Worm (Caenorhabditis elegans) whole organism, mixed stage, embryonic: ENCODE data around the gene stg-1.

ENCODE experiments used
- blmp-1 ChIP-seq: fragments of 150-350 bp; optimal IDR thresholded peaks from 2 replicates; lab custom pipeline; 2014; ENCODE audit warnings: missing biosample characterization, missing genetic modification characterization
- elt-1 ChIP-seq: sonication (generic microtip); optimal IDR thresholded peaks from 2 replicates; lab custom pipeline; 2017; ENCODE audit warnings: missing genetic modification characterization, mild to moderate bottlenecking, missing compliant biosample characterization, antibody characterized with exemption, moderate library complexity, borderline replicate concordance; ENCODE audit not compliant: insufficient read depth
- elt-3 ChIP-seq: fragments of 150-350 bp; optimal IDR thresholded peaks from 2 replicates; lab custom pipeline; 2014; ENCODE audit warnings: missing biosample characterization, missing genetic modification characterization
- ham-2 ChIP-seq: fragments of 200-800 bp; sonication (Bioruptor generic); optimal IDR thresholded peaks from 2 replicates; lab custom pipeline; 2018; ENCODE audit warnings: mild to moderate bottlenecking, missing genetic modification characterization, missing compliant biosample characterization
- lin-13 ChIP-seq: fragments of 150-350 bp; optimal IDR thresholded peaks from 2 replicates; lab custom pipeline; 2014; ENCODE audit warnings: missing biosample characterization, missing genetic modification characterization
- mab-5 ChIP-seq: fragments of 150-350 bp; optimal IDR thresholded peaks from 2 replicates; lab custom pipeline; 2014; ENCODE audit warnings: missing biosample characterization, missing genetic modification characterization
- mls-2 ChIP-seq: sonication (generic microtip); optimal IDR thresholded peaks from 2 replicates; lab custom pipeline; 2016; ENCODE audit warnings: mild to moderate bottlenecking, missing genetic modification characterization, moderate library complexity, missing compliant biosample characterization
- nhr-12 ChIP-seq: fragments of 150-350 bp; optimal IDR thresholded peaks from 2 replicates; lab custom pipeline; 2014; ENCODE audit warnings: missing biosample characterization, missing genetic modification characterization
- nhr-237 ChIP-seq: fragments of 150-350 bp; optimal IDR thresholded peaks from 2 replicates; lab custom pipeline; 2014; ENCODE audit warnings: missing biosample characterization, missing genetic modification characterization
- nhr-28 ChIP-seq: fragments of 150-350 bp; optimal IDR thresholded peaks from 2 replicates; lab custom pipeline; 2014; ENCODE audit warnings: missing biosample characterization, missing genetic modification characterization
- nhr-76 ChIP-seq: sonication (generic microtip); optimal IDR thresholded peaks from 2 replicates; lab custom pipeline; 2017; ENCODE audit warnings: missing biosample characterization, missing genetic modification characterization
- snpc-4 ChIP-seq: fragments of 150-350 bp; optimal IDR thresholded peaks from 2 replicates; lab custom pipeline; 2014; ENCODE audit warnings: missing biosample characterization, missing genetic modification characterization
- unc-62 ChIP-seq: fragments of 150-350 bp; optimal IDR thresholded peaks from 2 replicates; lab custom pipeline; 2014; ENCODE audit warnings: missing biosample characterization, missing genetic modification reagents, missing genetic modification characterization
- ztf-11 ChIP-seq: fragments of 150-350 bp; optimal IDR thresholded peaks from 2 replicates; lab custom pipeline; 2014; ENCODE audit warnings: missing biosample characterization, missing genetic modification characterization

DNA sequence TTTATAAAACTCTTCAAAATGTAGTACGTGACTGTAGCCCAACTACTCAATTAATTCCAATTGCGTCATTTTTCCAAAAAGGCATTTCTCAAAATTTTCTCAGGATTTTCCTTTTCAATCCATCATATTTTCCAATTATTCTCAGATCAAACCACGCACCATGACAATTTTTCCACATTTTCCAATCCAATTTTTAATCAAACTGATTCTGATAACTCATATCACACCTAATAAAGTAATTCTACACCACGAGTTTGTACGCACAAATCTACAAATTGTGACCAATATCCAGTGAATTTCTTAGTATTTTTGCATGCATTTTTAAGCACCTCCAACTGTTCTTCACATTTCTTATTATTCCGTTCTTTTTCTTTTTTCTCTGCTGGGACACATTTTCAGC, 9.0 kb downstream of the stg-1 start:
- TF ChIP-seq snpc-4 (no peak), mls-2 (no peak), mab-5 (tag; lab: Kevin White, UChicago) (no peak), unc-62 (GFP tag; lab: Kevin White, UChicago) (no peak), nhr-237 (tag; lab: Kevin White, UChicago) (no peak), elt-1 (tag; lab: Kevin White, UChicago) (no peak), nhr-28 (no peak), ham-2 (GFP tag; lab: Kevin White, UChicago) (no peak), elt-3 (tag; lab: Kevin White, UChicago) (no peak), ztf-11 (tag; lab: Kevin White, UChicago) (no peak), lin-13 (tag; lab: Kevin White, UChicago) (no peak), nhr-76 (tag; lab: Kevin White, UChicago) (no peak), nhr-12 (no peak), blmp-1 (tag; lab: Kevin White, UChicago) (no peak)
